Worm (Caenorhabditis elegans) whole organism, young adult: ENCODE results near the gene C50B8.5.

Experiments
- B0035.1 ChIP-seq: sonication (generic microtip); optimal IDR thresholded peaks from 2 replicates; lab custom pipeline; 2016; ENCODE audit warnings: missing genetic modification characterization, mild to moderate bottlenecking, missing compliant biosample characterization, missing genotype, missing genetic modification reagents
- B0261.1 ChIP-seq: sonication (generic microtip); optimal IDR thresholded peaks from 2 replicates; lab custom pipeline; 2016; ENCODE audit warnings: mild to moderate bottlenecking, missing genetic modification characterization, moderate library complexity, missing compliant biosample characterization
- B0336.3 ChIP-seq: fragments of 200-800 bp; sonication (Bioruptor generic); IDR thresholded peaks from 2 replicates; pipeline ENCODE4 v1.3.6; 2022; ENCODE audit warnings: missing genetic modification characterization, missing compliant biosample characterization
- F10E7.11 ChIP-seq: sonication (generic microtip); optimal IDR thresholded peaks from 2 replicates; lab custom pipeline; 2017; ENCODE audit warnings: mild to moderate bottlenecking, missing genetic modification characterization, moderate library complexity, missing compliant biosample characterization
- F22D6.2 ChIP-seq: sonication (generic microtip); optimal IDR thresholded peaks from 2 replicates; lab custom pipeline; 2016; ENCODE audit warnings: mild to moderate bottlenecking, missing genetic modification characterization, missing compliant biosample characterization
- F39B2.1 ChIP-seq: fragments of 200-800 bp; sonication (Bioruptor generic); IDR thresholded peaks from 2 replicates; pipeline ENCODE4 v1.3.6; 2022; ENCODE audit warnings: missing genetic modification reagents, missing genetic modification characterization, missing compliant biosample characterization
- F55B11.4 ChIP-seq: sonication (generic microtip); optimal IDR thresholded peaks from 2 replicates; lab custom pipeline; 2016; ENCODE audit warnings: missing compliant biosample characterization, missing genetic modification characterization, borderline replicate concordance; ENCODE audit not compliant: insufficient read depth
- F57A8.1 ChIP-seq: fragments of 200-800 bp; sonication (Bioruptor generic); optimal IDR thresholded peaks from 2 replicates; lab custom pipeline; 2018; ENCODE audit warnings: mild to moderate bottlenecking, missing genetic modification characterization, moderate library complexity, missing compliant biosample characterization
- F57C9.4 ChIP-seq: sonication (generic microtip); optimal IDR thresholded peaks from 2 replicates; lab custom pipeline; 2017; ENCODE audit warnings: mild to moderate bottlenecking, missing genetic modification characterization, missing compliant biosample characterization
- K11D2.4 ChIP-seq: fragments of 200-800 bp; sonication (Bioruptor generic); IDR thresholded peaks from 2 replicates; pipeline ENCODE4 v1.3.6; 2022; ENCODE audit warnings: missing genetic modification reagents, missing genetic modification characterization, missing compliant biosample characterization
- Y53F4B.3 ChIP-seq: fragments of 200-800 bp; sonication (Bioruptor generic); IDR thresholded peaks from 2 replicates; pipeline ENCODE4 v1.3.6; 2022; ENCODE audit warnings: missing genetic modification reagents, missing genetic modification characterization, missing compliant biosample characterization
- Y95B8A.8 ChIP-seq: fragments of 200-800 bp; sonication (Bioruptor generic); IDR thresholded peaks from 2 replicates; pipeline ENCODE4 v1.3.6; 2022; ENCODE audit warnings: missing genetic modification reagents, missing genetic modification characterization, missing compliant biosample characterization
- ama-1 ChIP-seq, 3 experiments: fragments of 150-350 bp in 1 of 3; sonication (generic microtip) in 2 of 3; optimal IDR thresholded peaks; 2 replicates each; lab custom pipeline; 2014 to 2018; ENCODE audit warnings: missing biosample characterization in 2 of 3, missing genetic modification characterization in 2 of 3, missing genetic modification reagents in 2 of 3
- attf-6 ChIP-seq: fragments of 200-800 bp; sonication (Bioruptor generic); IDR thresholded peaks from 2 replicates; pipeline ENCODE4 v1.3.6; 2022; ENCODE audit warnings: missing genetic modification reagents, missing genetic modification characterization, missing compliant biosample characterization
- bed-1 ChIP-seq: fragments of 200-800 bp; sonication (Bioruptor generic); IDR thresholded peaks from 2 replicates; pipeline ENCODE4 v1.3.6; 2022; ENCODE audit warnings: missing genetic modification reagents, missing genetic modification characterization, missing compliant biosample characterization
- ccch-3 ChIP-seq: fragments of 200-800 bp; sonication (Bioruptor generic); optimal IDR thresholded peaks from 2 replicates; lab custom pipeline; 2018; ENCODE audit warnings: mild to moderate bottlenecking, missing genetic modification characterization, missing compliant biosample characterization
- ceh-100 ChIP-seq: fragments of 200-800 bp; sonication (Bioruptor generic); IDR thresholded peaks from 2 replicates; pipeline ENCODE4 v1.3.6; 2022; ENCODE audit warnings: missing genetic modification reagents, missing genetic modification characterization, missing compliant biosample characterization
- ceh-27 ChIP-seq: fragments of 200-800 bp; sonication (Bioruptor generic); optimal IDR thresholded peaks from 2 replicates; lab custom pipeline; 2018; ENCODE audit warnings: mild to moderate bottlenecking, missing genetic modification characterization, moderate library complexity, missing compliant biosample characterization
- die-1 ChIP-seq: sonication (generic microtip); optimal IDR thresholded peaks from 2 replicates; lab custom pipeline; 2016; ENCODE audit warnings: missing genotype, mild to moderate bottlenecking, missing genetic modification characterization, missing compliant biosample characterization
- dpff-1 ChIP-seq: sonication (generic microtip); optimal IDR thresholded peaks from 2 replicates; lab custom pipeline; 2017; ENCODE audit warnings: mild to moderate bottlenecking, missing genetic modification characterization, missing compliant biosample characterization
- dpl-1 ChIP-seq: fragments of 150-350 bp; optimal IDR thresholded peaks from 2 replicates; lab custom pipeline; 2014; ENCODE audit warnings: missing biosample characterization, missing genetic modification reagents, missing genetic modification characterization
- egl-18 ChIP-seq: fragments of 200-800 bp; sonication (Bioruptor generic); IDR thresholded peaks from 2 replicates; pipeline ENCODE4 v1.3.6; 2022; ENCODE audit warnings: missing genetic modification reagents, missing genetic modification characterization, missing compliant biosample characterization
- egl-44 ChIP-seq: fragments of 200-800 bp; sonication (Bioruptor generic); IDR thresholded peaks from 2 replicates; pipeline ENCODE4 v1.3.6; 2022; ENCODE audit warnings: missing genetic modification reagents, missing genetic modification characterization, missing compliant biosample characterization
- hlh-26 ChIP-seq: fragments of 200-800 bp; sonication (Bioruptor generic); conservative IDR thresholded peaks from 2 replicates; pipeline ENCODE4 v1.3.6; 2022; ENCODE audit warnings: missing genetic modification reagents, missing genetic modification characterization, missing compliant biosample characterization
- hmg-1.2 ChIP-seq: fragments of 200-800 bp; sonication (Bioruptor generic); IDR thresholded peaks from 2 replicates; pipeline ENCODE4 v1.3.6; 2022; ENCODE audit warnings: missing genetic modification reagents, missing genetic modification characterization, missing compliant biosample characterization
- hmg-20 ChIP-seq: fragments of 200-800 bp; sonication (Bioruptor generic); IDR thresholded peaks from 2 replicates; pipeline ENCODE4 v1.3.6; 2022; ENCODE audit warnings: missing genetic modification reagents, missing genetic modification characterization, missing compliant biosample characterization
- hrde-1 ChIP-seq: sonication (generic microtip); optimal IDR thresholded peaks from 2 replicates; lab custom pipeline; 2016; ENCODE audit warnings: missing genetic modification characterization, mild to moderate bottlenecking, missing compliant biosample characterization, moderate library complexity, missing genotype, missing genetic modification reagents, borderline replicate concordance
- let-607 ChIP-seq, 2 experiments: fragments of 200-800 bp in 1 of 2; sonication (Bioruptor generic) in 1 of 2; sonication (generic microtip) in 1 of 2; optimal IDR thresholded peaks; 2 replicates each; lab custom pipeline; 2016 to 2018; ENCODE audit warnings: mild to moderate bottlenecking in 2 of 2, missing compliant biosample characterization in 2 of 2, missing genetic modification characterization in 2 of 2, moderate library complexity in 2 of 2, missing genotype in 1 of 2
- lin-26 ChIP-seq: fragments of 200-800 bp; sonication (Bioruptor generic); IDR thresholded peaks from 2 replicates; pipeline ENCODE4 v1.3.6; 2022; ENCODE audit warnings: missing genetic modification reagents, missing genetic modification characterization, missing compliant biosample characterization
- lin-40 ChIP-seq: sonication (generic microtip); optimal IDR thresholded peaks from 2 replicates; lab custom pipeline; 2016; ENCODE audit warnings: missing genetic modification characterization, mild to moderate bottlenecking, missing compliant biosample characterization, missing genotype, missing genetic modification reagents
- madf-3 ChIP-seq: fragments of 200-800 bp; sonication (Bioruptor generic); IDR thresholded peaks from 2 replicates; pipeline ENCODE4 v1.3.6; 2022; ENCODE audit warnings: missing genetic modification reagents, missing genetic modification characterization, missing compliant biosample characterization
- mxl-1 ChIP-seq: sonication (generic microtip); optimal IDR thresholded peaks from 2 replicates; lab custom pipeline; 2016; ENCODE audit warnings: missing genetic modification characterization, missing compliant biosample characterization
- nfya-1 ChIP-seq: sonication (generic microtip); optimal IDR thresholded peaks from 2 replicates; lab custom pipeline; 2017; ENCODE audit warnings: antibody characterized with exemption, missing compliant biosample characterization, missing genetic modification characterization, borderline replicate concordance; ENCODE audit not compliant: insufficient read depth
- nhr-120 ChIP-seq: fragments of 200-800 bp; sonication (Bioruptor generic); IDR thresholded peaks from 2 replicates; pipeline ENCODE4 v1.3.6; 2022; ENCODE audit warnings: missing genetic modification characterization, missing compliant biosample characterization
- nhr-179 ChIP-seq: sonication (generic microtip); optimal IDR thresholded peaks from 2 replicates; lab custom pipeline; 2016; ENCODE audit warnings: mild to moderate bottlenecking, missing genetic modification characterization, missing compliant biosample characterization
- nhr-27 ChIP-seq: fragments of 200-800 bp; sonication (Bioruptor generic); optimal IDR thresholded peaks from 2 replicates; lab custom pipeline; 2018; ENCODE audit warnings: mild to moderate bottlenecking, missing genetic modification characterization, moderate library complexity, missing compliant biosample characterization
- nhr-80 ChIP-seq: sonication (generic microtip); optimal IDR thresholded peaks from 2 replicates; lab custom pipeline; 2016; ENCODE audit warnings: missing genetic modification characterization, missing compliant biosample characterization
- repo-1 ChIP-seq: sonication (generic microtip); optimal IDR thresholded peaks from 2 replicates; lab custom pipeline; 2017; ENCODE audit warnings: mild to moderate bottlenecking, missing genetic modification characterization, missing compliant biosample characterization
- sdz-38 ChIP-seq: sonication (generic microtip); optimal IDR thresholded peaks from 2 replicates; lab custom pipeline; 2016; ENCODE audit warnings: missing genotype, missing genetic modification characterization, missing compliant biosample characterization
- snpc-4 ChIP-seq, 5 experiments: fragments of 150-350 bp in 1 of 5; sonication (generic microtip) in 4 of 5; optimal IDR thresholded peaks; 2 replicates each; lab custom pipeline; 2014 to 2018; ENCODE audit warnings: missing genetic modification characterization in 5 of 5, missing biosample characterization in 3 of 5, antibody characterized with exemption in 2 of 5, mild to moderate bottlenecking in 2 of 5, missing compliant biosample characterization in 2 of 5, missing genotype in 2 of 5, moderate library complexity in 2 of 5, missing genetic modification reagents in 1 of 5
- tbx-9 ChIP-seq: sonication (generic microtip); optimal IDR thresholded peaks from 2 replicates; lab custom pipeline; 2016; ENCODE audit warnings: borderline replicate concordance, missing genetic modification characterization, inconsistent platforms, missing compliant biosample characterization
- tlf-1 ChIP-seq: fragments of 200-800 bp; sonication (Bioruptor generic); optimal IDR thresholded peaks from 2 replicates; lab custom pipeline; 2018; ENCODE audit warnings: mild to moderate bottlenecking, missing genetic modification characterization, missing compliant biosample characterization
- unc-62 ChIP-seq: fragments of 150-350 bp; optimal IDR thresholded peaks from 2 replicates; lab custom pipeline; 2014; ENCODE audit warnings: missing biosample characterization, missing genetic modification reagents, missing genetic modification characterization
- xnd-1 ChIP-seq: sonication (generic microtip); optimal IDR thresholded peaks from 2 replicates; lab custom pipeline; 2016; ENCODE audit warnings: missing genotype, missing genetic modification reagents, missing genetic modification characterization, missing compliant biosample characterization
- zfh-2 ChIP-seq: fragments of 200-800 bp; sonication (Bioruptor generic); conservative IDR thresholded peaks from 2 replicates; pipeline ENCODE4 v1.3.6; 2022; ENCODE audit warnings: missing genetic modification reagents, missing genetic modification characterization, missing compliant biosample characterization
- ztf-18 ChIP-seq: sonication (generic microtip); optimal IDR thresholded peaks from 2 replicates; lab custom pipeline; 2016; ENCODE audit warnings: missing genotype, mild to moderate bottlenecking, missing genetic modification characterization, missing compliant biosample characterization
- ztf-28 ChIP-seq: fragments of 200-800 bp; sonication (Bioruptor generic); IDR thresholded peaks from 2 replicates; pipeline ENCODE4 v1.3.6; 2022; ENCODE audit warnings: missing genetic modification reagents, missing genetic modification characterization, missing compliant biosample characterization

Gene C50B8.5

ce11 chrV:13566967-13567366, 13.8 kb upstream of the C50B8.5 start (continued):
- TF ChIP-seq nhr-120 (GFP tag; lab: Robert Waterston, UW), result no peak
- TF ChIP-seq tlf-1 (GFP tag; lab: Kevin White, UChicago), result peak; percentile 83
- TF ChIP-seq F55B11.4 (tag; lab: Kevin White, UChicago), result no peak
- peak; percentile 6 for TF ChIP-seq B0035.1
- TF ChIP-seq die-1 (tag; lab: Kevin White, UChicago), result peak; percentile 55
- no peak for TF ChIP-seq hlh-26
- TF ChIP-seq nfya-1, result no peak
- TF ChIP-seq egl-18, result no peak
- peak; percentile 67 for TF ChIP-seq dpff-1 (tag; lab: Kevin White, UChicago)
- TF ChIP-seq Y95B8A.8 (GFP tag; lab: Robert Waterston, UW), result 0 out of 2 replicates have a peak, but pooled peaks have one; percentile 71
- no peak for TF ChIP-seq zfh-2
- no peak for TF ChIP-seq unc-62 (GFP tag; lab: Kevin White, UChicago)
- TF ChIP-seq B0336.3 (GFP tag; lab: Robert Waterston, UW), result peak; percentile 85
- no peak for TF ChIP-seq mxl-1
- TF ChIP-seq snpc-4 (GFP tag; optimal IDR thresholded peaks at IDR 0.05; lab: Kevin White, UChicago), result no peak
- peak in 2 of 4 experiments; percentile 35 to 48 for TF ChIP-seq snpc-4 (tag; optimal IDR thresholded peaks at IDR 0.05; lab: Kevin White, UChicago)
- TF ChIP-seq lin-26 (GFP tag; lab: Robert Waterston, UW), result no peak
- TF ChIP-seq nhr-27 (tag; lab: Kevin White, UChicago), result no peak
- no peak for TF ChIP-seq ceh-100 (GFP tag; lab: Robert Waterston, UW)
- no peak for TF ChIP-seq Y53F4B.3 (GFP tag; lab: Robert Waterston, UW)
- peak; percentile 0 for TF ChIP-seq hrde-1
- TF ChIP-seq attf-6 (GFP tag; lab: Robert Waterston, UW), result 0 out of 2 replicates have a peak, but pooled peaks have one; percentile 39
- no peak for TF ChIP-seq ceh-27 (GFP tag; lab: Kevin White, UChicago)
- TF ChIP-seq let-607 (tag; optimal IDR thresholded peaks at IDR 0.05; lab: Kevin White, UChicago), result peak in 1 of 2 experiments; percentile 70
- peak; percentile 59 for TF ChIP-seq F10E7.11 (tag; lab: Kevin White, UChicago)
- TF ChIP-seq bed-1 (GFP tag; lab: Robert Waterston, UW), result no peak
- no peak for TF ChIP-seq F39B2.1
- peak; percentile 50; the same call in 1 of the 2 replicates for TF ChIP-seq K11D2.4 (GFP tag; lab: Robert Waterston, UW)
- TF ChIP-seq egl-44 (GFP tag; lab: Robert Waterston, UW), result peak; percentile 9; the same call in 1 of the 2 replicates
- TF ChIP-seq nhr-80 (tag; lab: Kevin White, UChicago), result no peak
- no peak for TF ChIP-seq B0261.1 (tag; lab: Kevin White, UChicago)
- TF ChIP-seq xnd-1 (tag; lab: Kevin White, UChicago), result no peak
- no peak for TF ChIP-seq sdz-38
- no peak for TF ChIP-seq ztf-28 (GFP tag; lab: Robert Waterston, UW)
- TF ChIP-seq F57A8.1, result no peak
- TF ChIP-seq hmg-20, result peak; percentile 47; the same call in 1 of the 2 replicates
- peak; percentile 77 for TF ChIP-seq repo-1 (tag; lab: Kevin White, UChicago)
- TF ChIP-seq F57C9.4 (tag; lab: Kevin White, UChicago), result peak; percentile 79
- no peak for TF ChIP-seq tbx-9 (tag; lab: Kevin White, UChicago)
- peak; percentile 74; the same call in 1 of the 2 replicates for TF ChIP-seq madf-3 (GFP tag; lab: Robert Waterston, UW)
- TF ChIP-seq hmg-1.2, result peak; percentile 26; the same call in 1 of the 2 replicates
- peak; percentile 66 for TF ChIP-seq ama-1 (optimal IDR thresholded peaks at IDR 0.05; lab: Kevin White, UChicago)
- TF ChIP-seq ama-1 (GFP tag; optimal IDR thresholded peaks at IDR 0.05; lab: Kevin White, UChicago), result no peak
- no peak for TF ChIP-seq F22D6.2 (tag; lab: Kevin White, UChicago)
- TF ChIP-seq nhr-179 (tag; lab: Kevin White, UChicago), result no peak
- no peak for TF ChIP-seq ccch-3 (GFP tag; lab: Kevin White, UChicago)
- no peak for TF ChIP-seq dpl-1 (GFP tag; lab: Kevin White, UChicago)
- TF ChIP-seq lin-40, result peak; percentile 59
- TF ChIP-seq ztf-18 (tag; lab: Kevin White, UChicago), result no peak
